Worm (Caenorhabditis elegans): ENCODE results near the gene such-1.

ce11 chrIII:11534624-11535079 is 11.1 kb upstream of the such-1 start, which contains the start of gene nrps-1:
- TF ChIP-seq unc-62 (GFP tag; optimal IDR thresholded peaks at IDR 0.05) (no peak), nhr-25 (tag; optimal IDR thresholded peaks at IDR 0.05) (no peak)

Data from whole organism, L3 larva.